Worm (Caenorhabditis elegans): ENCODE data around the gene slrp-1.

The slrp-1 gene

DNA sequence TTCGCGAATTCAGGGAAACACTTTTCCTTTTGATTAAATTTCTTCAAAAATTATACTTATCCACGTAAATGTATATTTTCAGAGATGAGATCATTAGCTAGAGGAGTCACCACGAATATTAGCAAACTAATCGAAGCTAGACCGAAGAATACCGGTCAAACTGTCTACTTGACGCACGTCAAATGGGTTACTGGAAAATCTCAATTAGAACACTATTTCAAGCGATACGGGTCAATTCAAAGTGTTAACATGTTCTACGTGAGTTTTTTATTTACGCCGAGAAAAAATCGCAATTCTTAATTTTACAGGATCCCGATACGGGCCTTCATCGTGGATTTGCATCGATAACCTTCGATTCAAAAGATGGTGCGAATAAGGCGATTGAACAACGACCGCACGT lies at the start of gene slrp-1:
slrp-1 (plus strand) TSS at position 83 of the 400 bp plus-strand sequence.
- TF ChIP-seq pag-3 (tag; optimal IDR thresholded peaks at IDR 0.05; ENCODE audit: borderline replicate concordance, insufficient read depth) = no peak
- TF ChIP-seq nhr-85 (tag) = peak; percentile 53
- TF ChIP-seq lsy-2 (tag; optimal IDR thresholded peaks at IDR 0.05) = no peak
- TF ChIP-seq isw-1 (GFP tag; IDR thresholded peaks at IDR 0.05) = no peak
- no peak for TF ChIP-seq ceh-88 (GFP tag; IDR thresholded peaks at IDR 0.05)
- no peak for TF ChIP-seq efl-1 (optimal IDR thresholded peaks at IDR 0.05)
- peak in 1 of 2 experiments; percentile 79 for TF ChIP-seq efl-1 (GFP tag; optimal IDR thresholded peaks at IDR 0.05 in 1 of 2)
- TF ChIP-seq hpl-2 (GFP tag; optimal IDR thresholded peaks at IDR 0.05) = no peak

DNA sequence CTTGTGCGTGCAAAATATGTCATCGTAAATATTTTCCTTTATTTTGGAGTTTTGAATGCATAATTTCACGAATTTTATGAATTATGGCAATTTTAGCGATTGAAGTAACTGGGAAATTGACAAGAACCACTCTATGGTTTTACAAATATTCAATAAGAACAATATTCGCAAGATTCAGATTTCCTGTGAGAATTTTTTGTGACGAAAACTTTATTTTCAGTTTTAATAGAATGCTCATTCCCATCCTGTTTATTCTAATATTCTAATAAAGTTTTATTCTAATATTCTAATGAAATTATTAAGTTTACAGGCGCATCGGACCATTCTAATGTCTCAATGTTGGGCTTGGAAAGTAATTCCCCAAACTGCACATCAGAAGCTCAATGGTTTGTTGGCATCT lies 42.5 kb upstream of the slrp-1 start, which contains the start of gene R11G10.3:
R11G10.3 (plus strand) TSS at position 301 of the 400 bp plus-strand sequence.
- TF ChIP-seq lir-3 (tag; optimal IDR thresholded peaks at IDR 0.05; ENCODE audit: poor library complexity) (no peak), fkh-4 (tag; optimal IDR thresholded peaks at IDR 0.05; ENCODE audit: borderline replicate concordance) (no peak), isw-1 (GFP tag; IDR thresholded peaks at IDR 0.05) (no peak), nhr-12 (tag; optimal IDR thresholded peaks at IDR 0.05) (no peak), nhr-19 (GFP tag; conservative IDR thresholded peaks at IDR 0.05) (no peak), tbx-2 (tag; optimal IDR thresholded peaks at IDR 0.05) (no peak), zip-4 (GFP tag; optimal IDR thresholded peaks at IDR 0.05) (no peak), lin-13 (GFP tag; optimal IDR thresholded peaks at IDR 0.05) (no peak), C04F5.9 (tag; optimal IDR thresholded peaks at IDR 0.05) (no peak), unc-62 (GFP tag; optimal IDR thresholded peaks at IDR 0.05) (no peak), snpc-4 (tag; optimal IDR thresholded peaks at IDR 0.05) (no peak)

DNA sequence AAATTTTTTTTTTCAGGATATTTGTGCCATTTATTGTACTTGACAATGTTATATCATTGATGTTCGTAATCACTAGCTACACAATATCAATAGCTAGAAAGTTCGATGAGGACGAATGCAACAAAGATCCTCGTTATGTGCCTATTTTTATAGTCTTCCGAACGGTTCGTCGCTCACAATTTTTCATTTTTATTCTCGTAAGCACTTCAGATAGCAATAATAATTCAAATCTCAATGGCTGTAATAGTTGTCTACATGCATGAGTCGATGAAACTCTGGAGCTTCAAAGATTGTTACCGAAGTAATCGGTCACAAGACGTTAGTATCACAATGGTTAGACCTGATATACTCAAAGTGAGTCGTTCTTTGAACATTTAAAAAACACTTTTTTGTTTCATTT lies 36.5 kb upstream of the slrp-1 start:
- TF ChIP-seq lin-35 (GFP tag; optimal IDR thresholded peaks at IDR 0.05) (peak in 1 of 2 experiments; percentile 42), ztf-11 (tag; optimal IDR thresholded peaks at IDR 0.05) (no peak), Y116A8C.19 (tag; optimal IDR thresholded peaks at IDR 0.05; ENCODE audit: borderline replicate concordance) (no peak), nhr-90 (tag; optimal IDR thresholded peaks at IDR 0.05; ENCODE audit: poor library complexity) (peak; percentile 4), ama-1 (optimal IDR thresholded peaks at IDR 0.05) (peak; percentile 54), hpl-2 (GFP tag; optimal IDR thresholded peaks at IDR 0.05) (no peak), tlp-1 (tag; optimal IDR thresholded peaks at IDR 0.05) (no peak), skn-1 (tag; optimal IDR thresholded peaks at IDR 0.05) (no peak), fkh-4 (tag; optimal IDR thresholded peaks at IDR 0.05; ENCODE audit: borderline replicate concordance) (no peak), elt-2 (tag; optimal IDR thresholded peaks at IDR 0.05) (peak; percentile 45), aha-1 (tag; optimal IDR thresholded peaks at IDR 0.05) (no peak), pax-3 (tag; optimal IDR thresholded peaks at IDR 0.05) (no peak), lin-13 (GFP tag; optimal IDR thresholded peaks at IDR 0.05) (no peak)

DNA sequence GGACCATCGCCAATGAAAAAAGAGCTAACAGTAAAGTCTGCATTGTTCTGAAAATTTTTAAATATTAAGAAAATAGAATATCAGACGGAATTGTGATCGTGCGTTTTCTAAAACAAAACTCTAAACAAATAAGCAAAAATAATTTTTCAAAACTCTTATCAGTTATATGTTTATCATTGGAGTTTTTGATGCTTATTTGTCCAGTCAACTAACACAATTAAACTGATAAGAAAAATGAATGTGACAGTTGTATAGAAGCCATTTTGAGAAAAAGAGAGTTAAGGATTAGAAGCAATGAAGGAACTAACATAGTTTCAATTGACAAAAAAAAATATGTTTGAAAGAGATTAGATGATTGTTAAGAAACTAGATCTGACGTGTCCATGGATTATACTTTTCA lies 35.0 kb upstream of the slrp-1 start, which contains the start of gene ttr-44:
ttr-44 (minus strand) TSS at position 47 of the 400 bp plus-strand sequence.
- no peak for TF ChIP-seq fkh-4 (tag; optimal IDR thresholded peaks at IDR 0.05; ENCODE audit: borderline replicate concordance)
- peak in 1 of 2 experiments; percentile 5 for TF ChIP-seq lin-35 (GFP tag; optimal IDR thresholded peaks at IDR 0.05)
- no peak for TF ChIP-seq irx-1 (tag; optimal IDR thresholded peaks at IDR 0.05)
- TF ChIP-seq lin-14 (GFP tag; optimal IDR thresholded peaks at IDR 0.05) = no peak
- TF ChIP-seq tlp-1 (tag; optimal IDR thresholded peaks at IDR 0.05) = peak; percentile 34
- TF ChIP-seq elt-2 (tag; optimal IDR thresholded peaks at IDR 0.05) = peak; percentile 77

DNA sequence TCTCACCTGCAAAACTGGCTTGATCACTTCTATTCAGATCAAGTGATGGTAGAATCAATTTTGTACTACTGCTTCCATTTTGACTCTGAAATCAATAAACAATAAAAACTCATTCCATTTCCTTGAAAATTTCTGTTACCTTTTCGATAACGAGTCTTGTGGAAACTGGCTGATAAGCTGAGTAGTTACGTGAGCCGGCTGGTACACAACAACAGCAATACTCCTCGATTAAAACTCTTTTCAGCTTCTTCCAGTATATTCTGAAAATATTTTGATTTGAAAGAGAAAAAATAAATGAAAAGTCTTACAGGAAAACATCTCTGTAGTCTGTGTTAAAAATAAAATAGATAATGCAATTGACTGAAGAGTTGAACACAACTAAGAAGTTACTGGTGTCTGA lies 33.2 kb upstream of the slrp-1 start:
- TF ChIP-seq fos-1 (tag; optimal IDR thresholded peaks at IDR 0.05) (no peak), lin-14 (GFP tag; optimal IDR thresholded peaks at IDR 0.05) (no peak), egl-27 (tag; optimal IDR thresholded peaks at IDR 0.05) (no peak), grh-1 (GFP tag; IDR thresholded peaks at IDR 0.05) (no peak), nhr-20 (tag; optimal IDR thresholded peaks at IDR 0.05) (no peak), nhr-77 (tag; optimal IDR thresholded peaks at IDR 0.05) (no peak), mef-2 (tag; optimal IDR thresholded peaks at IDR 0.05) (no peak), fkh-4 (tag; optimal IDR thresholded peaks at IDR 0.05; ENCODE audit: borderline replicate concordance) (no peak), nhr-85 (tag) (no peak), unc-130 (tag; optimal IDR thresholded peaks at IDR 0.05) (no peak), nhr-237 (tag; optimal IDR thresholded peaks at IDR 0.05) (no peak), ceh-90 (tag; optimal IDR thresholded peaks at IDR 0.05) (no peak), mep-1 (tag; optimal IDR thresholded peaks at IDR 0.05) (no peak), pax-3 (tag; optimal IDR thresholded peaks at IDR 0.05) (no peak), efl-1 (optimal IDR thresholded peaks at IDR 0.05) (no peak), efl-1 (GFP tag; optimal IDR thresholded peaks at IDR 0.05 in 1 of 2) (no peak), pag-3 (tag; optimal IDR thresholded peaks at IDR 0.05; ENCODE audit: borderline replicate concordance, insufficient read depth) (no peak)
